Worm (Caenorhabditis elegans): ENCODE results near the gene C02B8.3.

The C02B8.3 gene

ce11 chrX:8110193-8110592, 29.1 kb upstream of the C02B8.3 start, which contains the start of gene K07E3.1:
K07E3.1 (plus strand) TSS chrX:8110439.
- TF ChIP-seq akir-1 (GFP tag; optimal IDR thresholded peaks at IDR 0.05), result peak; percentile 9
- TF ChIP-seq snpc-4 (GFP tag; optimal IDR thresholded peaks at IDR 0.05), result no peak
- TF ChIP-seq snpc-4 (tag; optimal IDR thresholded peaks at IDR 0.05), result no peak

DNA sequence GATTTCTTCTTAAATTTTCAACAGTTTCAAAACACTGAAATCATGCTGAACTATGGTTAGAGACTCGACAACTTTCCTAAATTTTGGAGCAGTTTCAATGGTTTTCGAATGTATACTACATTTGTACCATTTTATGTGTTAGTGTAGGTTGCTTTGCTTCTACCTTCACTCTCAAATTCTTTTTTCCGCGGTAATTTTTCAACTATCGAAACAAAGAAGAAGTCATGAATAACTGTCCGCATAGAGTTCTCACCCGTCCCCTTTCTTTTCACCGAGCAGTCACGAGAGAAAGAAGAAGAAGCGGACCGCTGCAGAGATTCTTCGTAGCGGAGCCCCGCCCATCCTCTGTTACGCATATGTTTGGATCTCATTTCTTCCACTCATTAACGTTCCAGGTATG, 23.1 kb upstream of the C02B8.3 start, which contains the start of gene hlh-8:
Gene hlh-8, plus strand, starts transcription at position 301 of the 400 bp plus-strand sequence.
- no peak for TF ChIP-seq madf-10 (tag; optimal IDR thresholded peaks at IDR 0.05)
- no peak for TF ChIP-seq hmg-1.2 (GFP tag; IDR thresholded peaks at IDR 0.05)
- no peak for TF ChIP-seq lag-1 (GFP tag; IDR thresholded peaks at IDR 0.05)
- TF ChIP-seq ceh-58 (GFP tag; IDR thresholded peaks at IDR 0.05), result no peak
- TF ChIP-seq unc-62 (GFP tag; optimal IDR thresholded peaks at IDR 0.05), result no peak
- TF ChIP-seq ceh-100 (GFP tag; IDR thresholded peaks at IDR 0.05), result no peak
- TF ChIP-seq ZK185.1 (tag; optimal IDR thresholded peaks at IDR 0.05; ENCODE audit: poor library complexity, severe bottlenecking), result no peak
- no peak for TF ChIP-seq ztf-26 (tag; optimal IDR thresholded peaks at IDR 0.05)
- TF ChIP-seq dox-1 (GFP tag; IDR thresholded peaks at IDR 0.05), result no peak

- TF ChIP-seq sdz-38 (tag; optimal IDR thresholded peaks at IDR 0.05) (no peak), dox-1 (GFP tag; IDR thresholded peaks at IDR 0.05) (no peak), T26A5.8 (tag; optimal IDR thresholded peaks at IDR 0.05) (no peak), zim-3 (tag; optimal IDR thresholded peaks at IDR 0.05) (no peak), atf-7 (tag; optimal IDR thresholded peaks at IDR 0.05) (no peak), F52B5.7 (tag; optimal IDR thresholded peaks at IDR 0.05) (no peak), snpc-1.1 (tag; optimal IDR thresholded peaks at IDR 0.05; ENCODE audit: insufficient read depth) (no peak), B0019.2 (GFP tag; conservative IDR thresholded peaks at IDR 0.05) (no peak), F37B4.10 (GFP tag; IDR thresholded peaks at IDR 0.05) (no peak), ceh-58 (GFP tag; IDR thresholded peaks at IDR 0.05) (no peak), nhr-27 (tag; optimal IDR thresholded peaks at IDR 0.05) (no peak), Y79H2A.3 (GFP tag; conservative IDR thresholded peaks at IDR 0.05) (no peak), F55B11.4 (tag; optimal IDR thresholded peaks at IDR 0.05; ENCODE audit: borderline replicate concordance, insufficient read depth) (no peak), hlh-26 (GFP tag; conservative IDR thresholded peaks at IDR 0.05) (no peak), repo-1 (tag; optimal IDR thresholded peaks at IDR 0.05) (no peak)
Measured at ce11 chrX:8117827-8118317, 21.4 kb upstream of the C02B8.3 start.

DNA sequence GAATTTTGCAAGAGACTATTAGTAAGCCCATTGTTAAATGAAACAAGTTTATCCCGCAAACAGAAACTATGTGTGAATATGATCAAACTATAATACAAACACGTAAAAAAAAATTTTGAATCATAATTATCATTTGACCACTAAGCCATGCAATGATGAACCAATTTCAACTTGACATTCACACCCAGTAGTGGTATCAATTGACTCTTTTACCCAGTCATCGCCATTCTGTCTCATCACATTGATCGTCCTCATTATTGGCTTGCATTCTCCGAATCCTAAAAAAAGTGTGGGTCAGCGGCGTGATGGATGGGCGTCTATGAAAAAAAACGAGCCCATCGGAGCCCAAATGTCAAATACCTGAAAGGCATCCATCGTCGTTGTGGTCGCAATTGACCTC, 19.0 kb upstream of the C02B8.3 start:
- TF ChIP-seq chd-7 (tag; optimal IDR thresholded peaks at IDR 0.05) (no peak), F52B5.7 (tag; optimal IDR thresholded peaks at IDR 0.05) (no peak), Y53F4B.3 (GFP tag; IDR thresholded peaks at IDR 0.05) (no peak), lin-26 (GFP tag; IDR thresholded peaks at IDR 0.05) (no peak), ztf-18 (tag; optimal IDR thresholded peaks at IDR 0.05) (no peak), nhr-80 (tag; optimal IDR thresholded peaks at IDR 0.05) (no peak), hmg-20 (GFP tag; IDR thresholded peaks at IDR 0.05) (no peak), ztf-6 (GFP tag; IDR thresholded peaks at IDR 0.05) (no peak)

- TF ChIP-seq attf-5 (GFP tag; optimal IDR thresholded peaks at IDR 0.05), result no peak
- no peak for TF ChIP-seq madf-10 (tag; optimal IDR thresholded peaks at IDR 0.05)
- TF ChIP-seq mes-4 (tag; optimal IDR thresholded peaks at IDR 0.05), result no peak
- no peak for TF ChIP-seq hmg-1.2 (GFP tag; IDR thresholded peaks at IDR 0.05)
- no peak for TF ChIP-seq lin-26 (GFP tag; IDR thresholded peaks at IDR 0.05)
- no peak for TF ChIP-seq hmg-20 (GFP tag; IDR thresholded peaks at IDR 0.05)
- no peak for TF ChIP-seq F49E8.2 (tag; optimal IDR thresholded peaks at IDR 0.05; ENCODE audit: insufficient read depth)
Measured at ce11 chrX:8123194-8123593, 16.1 kb upstream of the C02B8.3 start, which contains the start of gene C02B8.12. C02B8.12 (minus strand) TSS chrX:8123368.

Data from whole organism, young adult.